Fruit fly (Drosophila melanogaster) whole organism: Measurements from ENCODE around the gene rha.

Experiments used
- CG8478 ChIP-seq: fragments of >200 bp; optimal IDR thresholded peaks from 2 replicates; lab custom pipeline; 2018; ENCODE audit warnings: inconsistent platforms
- Dll ChIP-seq: fragments of >200 bp; optimal IDR thresholded peaks from 2 replicates; lab custom pipeline; 2017
- EcR ChIP-seq, 2 experiments: fragments of >200 bp; optimal IDR thresholded peaks; 2 replicates each; lab custom pipeline; 2017; ENCODE audit warnings: missing biosample characterization in 2 of 2, missing genetic modification characterization in 2 of 2, missing genetic modification reagents in 2 of 2
- pan ChIP-seq: fragments of >200 bp; optimal IDR thresholded peaks from 2 replicates; lab custom pipeline; 2017
- psq ChIP-seq: fragments of >200 bp; optimal IDR thresholded peaks from 2 replicates; lab custom pipeline; 2017
- usp ChIP-seq: fragments of >200 bp; optimal IDR thresholded peaks from 2 replicates; lab custom pipeline; 2017; ENCODE audit warnings: missing biosample characterization, missing genetic modification characterization, mixed read lengths

The rha gene

dm6 chr3R:25310843-25311242 is 29.2 kb upstream of the rha start, which contains the start of gene CG31099:
CG31099 (minus strand) TSS chr3R:25310943.
- no peak for TF ChIP-seq EcR (GFP tag; optimal IDR thresholded peaks at IDR 0.05; lab: Kevin White, UChicago)
- TF ChIP-seq Dll (lab: Kevin White, UChicago) = no peak
- no peak for TF ChIP-seq CG8478 (lab: Kevin White, UChicago)
- no peak for TF ChIP-seq usp (GFP tag; lab: Kevin White, UChicago)
- no peak for TF ChIP-seq psq (lab: Kevin White, UChicago)
- TF ChIP-seq pan (lab: Kevin White, UChicago) = no peak

dm6 chr3R:25312583-25312982 is 27.5 kb upstream of the rha start:
- TF ChIP-seq psq (lab: Kevin White, UChicago) (no peak), EcR (GFP tag; optimal IDR thresholded peaks at IDR 0.05; lab: Kevin White, UChicago) (no peak), Dll (lab: Kevin White, UChicago) (no peak), CG8478 (lab: Kevin White, UChicago) (no peak), usp (GFP tag; lab: Kevin White, UChicago) (no peak), pan (lab: Kevin White, UChicago) (no peak)

- TF ChIP-seq EcR (GFP tag; optimal IDR thresholded peaks at IDR 0.05; lab: Kevin White, UChicago) = no peak
- no peak for TF ChIP-seq CG8478 (lab: Kevin White, UChicago)
- no peak for TF ChIP-seq pan (lab: Kevin White, UChicago)
- TF ChIP-seq usp (GFP tag; lab: Kevin White, UChicago) = no peak
- TF ChIP-seq Dll (lab: Kevin White, UChicago) = no peak
- TF ChIP-seq psq (lab: Kevin White, UChicago) = no peak
Observed at dm6 chr3R:25313771-25314170, 26.3 kb upstream of the rha start, which contains the start of gene CG31087. CG31087 (minus strand) TSS chr3R:25313833.

- TF ChIP-seq usp (GFP tag; lab: Kevin White, UChicago) (no peak), CG8478 (lab: Kevin White, UChicago) (no peak), psq (lab: Kevin White, UChicago) (no peak), Dll (lab: Kevin White, UChicago) (no peak), EcR (GFP tag; optimal IDR thresholded peaks at IDR 0.05; lab: Kevin White, UChicago) (no peak), pan (lab: Kevin White, UChicago) (no peak)
Observed at dm6 chr3R:25316016-25316415, 24.0 kb upstream of the rha start, which contains the start of gene CG10559. CG10559 (minus strand) TSS chr3R:25316116.

dm6 chr3R:25318011-25318410 is 22.0 kb upstream of the rha start, which contains the start of gene CG10553:
CG10553 (minus strand) TSS chr3R:25318111.
- TF ChIP-seq psq (lab: Kevin White, UChicago) (no peak), CG8478 (lab: Kevin White, UChicago) (no peak), pan (lab: Kevin White, UChicago) (no peak), Dll (lab: Kevin White, UChicago) (no peak), usp (GFP tag; lab: Kevin White, UChicago) (no peak)

dm6 chr3R:25320051-25320705 is 19.9 kb upstream of the rha start, which contains the start of gene CG10560:
CG10560 (minus strand) TSS chr3R:25320101.
- TF ChIP-seq pan (lab: Kevin White, UChicago) (no peak), usp (GFP tag; lab: Kevin White, UChicago) (no peak), psq (lab: Kevin White, UChicago) (no peak), EcR (GFP tag; optimal IDR thresholded peaks at IDR 0.05; lab: Kevin White, UChicago) (no peak), Dll (lab: Kevin White, UChicago) (no peak), CG8478 (lab: Kevin White, UChicago) (no peak)

- TF ChIP-seq pan (lab: Kevin White, UChicago) (no peak), EcR (GFP tag; optimal IDR thresholded peaks at IDR 0.05; lab: Kevin White, UChicago) (no peak)
Observed at dm6 chr3R:25320898-25321297, 19.2 kb upstream of the rha start.

dm6 chr3R:25321681-25322080 is 18.4 kb upstream of the rha start:
- TF ChIP-seq EcR (GFP tag; optimal IDR thresholded peaks at IDR 0.05; lab: Kevin White, UChicago) (no peak), pan (lab: Kevin White, UChicago) (no peak), Dll (lab: Kevin White, UChicago) (no peak), psq (lab: Kevin White, UChicago) (no peak), CG8478 (lab: Kevin White, UChicago) (no peak), usp (GFP tag; lab: Kevin White, UChicago) (no peak)

dm6 chr3R:25322657-25323056 is 17.4 kb upstream of the rha start, which contains the start of gene CG10562:
CG10562 (minus strand) TSS chr3R:25322757.
- TF ChIP-seq usp (GFP tag; lab: Kevin White, UChicago) = no peak
- no peak for TF ChIP-seq Dll (lab: Kevin White, UChicago)
- TF ChIP-seq pan (lab: Kevin White, UChicago) = no peak
- no peak for TF ChIP-seq EcR (GFP tag; optimal IDR thresholded peaks at IDR 0.05; lab: Kevin White, UChicago)
- TF ChIP-seq CG8478 (lab: Kevin White, UChicago) = no peak
- no peak for TF ChIP-seq psq (lab: Kevin White, UChicago)

dm6 chr3R:25329079-25329478 is 11.0 kb upstream of the rha start, which contains the start of gene CHKov1:
CHKov1 (minus strand) TSS chr3R:25329316.
- no peak for TF ChIP-seq EcR (GFP tag; optimal IDR thresholded peaks at IDR 0.05; lab: Kevin White, UChicago)
- no peak for TF ChIP-seq CG8478 (lab: Kevin White, UChicago)
- no peak for TF ChIP-seq Dll (lab: Kevin White, UChicago)
- no peak for TF ChIP-seq psq (lab: Kevin White, UChicago)
- no peak for TF ChIP-seq usp (GFP tag; lab: Kevin White, UChicago)
- no peak for TF ChIP-seq pan (lab: Kevin White, UChicago)

dm6 chr3R:25331103-25331502 is 8.9 kb upstream of the rha start, which contains the start of gene CHKov2:
CHKov2 (minus strand) TSS chr3R:25331203.
- no peak for TF ChIP-seq EcR (GFP tag; optimal IDR thresholded peaks at IDR 0.05; lab: Kevin White, UChicago)
- TF ChIP-seq usp (GFP tag; lab: Kevin White, UChicago) = no peak
- no peak for TF ChIP-seq pan (lab: Kevin White, UChicago)
